Fruit fly (Drosophila melanogaster): ENCODE measurements around the gene Bruce.

DNA sequence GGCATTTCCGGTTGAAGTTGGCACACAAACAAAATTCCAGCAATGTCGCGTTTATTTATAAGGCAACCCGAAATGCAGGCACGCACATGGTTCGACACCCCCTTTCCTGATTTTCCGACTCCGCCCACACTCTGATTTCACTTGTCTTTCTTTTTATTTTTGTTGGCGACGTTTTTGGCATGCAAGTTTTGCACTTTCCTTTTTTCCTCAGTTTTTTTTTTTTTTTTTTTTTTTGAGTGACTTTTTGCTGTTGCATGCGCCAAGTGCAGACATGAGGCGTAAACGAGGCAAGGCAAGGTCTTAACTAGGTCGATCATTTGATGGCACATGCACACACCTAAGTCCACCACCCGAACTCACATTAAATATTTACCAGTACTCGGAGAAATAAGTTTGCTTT, 49.1 kb downstream of the Bruce start:
- TF ChIP-seq pan (optimal IDR thresholded peaks at IDR 0.05): no peak
- no peak for TF ChIP-seq CG8478 (optimal IDR thresholded peaks at IDR 0.05)
- TF ChIP-seq usp (GFP tag; optimal IDR thresholded peaks at IDR 0.05): no peak
- TF ChIP-seq psq (optimal IDR thresholded peaks at IDR 0.05): no peak
- TF ChIP-seq Dll (optimal IDR thresholded peaks at IDR 0.05): no peak
- TF ChIP-seq EcR (GFP tag; optimal IDR thresholded peaks at IDR 0.05): no peak
